Worm (Caenorhabditis elegans) whole organism, L1 larva: ENCODE results near the gene F10E9.5.

Experiments used
- pax-3 ChIP-seq: fragments of 200-800 bp; sonication (Bioruptor generic); optimal IDR thresholded peaks from 2 replicates; lab custom pipeline; 2018; ENCODE audit warnings: mild to moderate bottlenecking, missing genetic modification characterization, moderate library complexity, missing compliant biosample characterization
- unc-30 ChIP-seq: sonication (generic microtip); optimal IDR thresholded peaks from 2 replicates; lab custom pipeline; 2017; ENCODE audit warnings: missing biosample characterization, missing genetic modification characterization

F10E9.5 gene

ce11 chrIII:8356407-8356881 lies 49.1 kb downstream of the F10E9.5 start (continued):
- TF ChIP-seq pax-3 (tag; lab: Kevin White, UChicago) (no peak), unc-30 (no peak)
